Fruit fly (Drosophila melanogaster) whole organism, embryonic: ENCODE results near the gene p23.
A peak's percentile ranks its signal among the peaks of the same experiment; 100 is the strongest.

ENCODE experiments used
- Abd-B ChIP-seq: fragments of 200-800 bp; sonication (Bioruptor generic); optimal IDR thresholded peaks from 2 replicates; lab custom pipeline; 2018; ENCODE audit warnings: missing biosample characterization, mild to moderate bottlenecking, missing genetic modification characterization, moderate library complexity
- Antp ChIP-seq: fragments of 200-800 bp; sonication (Bioruptor generic); optimal IDR thresholded peaks from 3 replicates; lab custom pipeline; 2016; ENCODE audit warnings: missing biosample characterization, missing genetic modification characterization
- BEAF-32 ChIP-seq: fragments of 200-800 bp; sonication (Bioruptor generic); optimal IDR thresholded peaks from 3 replicates; lab custom pipeline; 2017; ENCODE audit warnings: missing biosample characterization, missing genetic modification characterization, mild to moderate bottlenecking, moderate library complexity, missing genetic modification reagents
- Bdp1 ChIP-seq: fragments of 200-800 bp; sonication (Bioruptor generic); optimal IDR thresholded peaks from 3 replicates; lab custom pipeline; 2016; ENCODE audit warnings: missing biosample characterization, missing genetic modification characterization
- CG10321 ChIP-seq: fragments of 200-800 bp; sonication (Bioruptor generic); IDR thresholded peaks from 2 replicates; pipeline ENCODE4 v1.3.6; 2022; ENCODE audit warnings: missing biosample characterization, missing genetic modification characterization
- CG10431 ChIP-seq: fragments of 200-800 bp; sonication (Bioruptor generic); optimal IDR thresholded peaks from 3 replicates; lab custom pipeline; 2018; ENCODE audit warnings: missing biosample characterization, mild to moderate bottlenecking, missing genetic modification characterization
- CG12391 ChIP-seq: fragments of 200-800 bp; sonication (Bioruptor generic); optimal IDR thresholded peaks from 3 replicates; lab custom pipeline; 2018; ENCODE audit warnings: missing biosample characterization, mild to moderate bottlenecking, missing genetic modification characterization, moderate library complexity
- CG12942 ChIP-seq: fragments of 200-800 bp; sonication (Bioruptor generic); optimal IDR thresholded peaks from 3 replicates; lab custom pipeline; 2016; ENCODE audit warnings: missing biosample characterization, missing genetic modification characterization
- CG2116 ChIP-seq: fragments of 200-800 bp; sonication (Bioruptor generic); optimal IDR thresholded peaks from 3 replicates; lab custom pipeline; 2018; ENCODE audit warnings: missing biosample characterization, mild to moderate bottlenecking, missing genetic modification characterization
- CG2875 ChIP-seq: fragments of 200-800 bp; sonication (Bioruptor generic); optimal IDR thresholded peaks from 2 replicates; lab custom pipeline; 2017; ENCODE audit warnings: missing biosample characterization, mild to moderate bottlenecking, missing genetic modification characterization, missing genetic modification reagents
- CG30403 ChIP-seq: fragments of 200-800 bp; sonication (Bioruptor generic); optimal IDR thresholded peaks from 3 replicates; lab custom pipeline; 2016; ENCODE audit warnings: missing biosample characterization, missing genetic modification characterization
- CG5953 ChIP-seq: fragments of 200-800 bp; sonication (Bioruptor generic); IDR thresholded peaks from 2 replicates; pipeline ENCODE4 v1.3.6; 2022; ENCODE audit warnings: missing biosample characterization, missing genetic modification characterization
- CG7987 ChIP-seq: fragments of 200-800 bp; sonication (Bioruptor generic); optimal IDR thresholded peaks from 2 replicates; lab custom pipeline; 2018; ENCODE audit warnings: missing biosample characterization, mild to moderate bottlenecking, missing genetic modification characterization, moderate library complexity
- CrebB ChIP-seq: fragments of 200-800 bp; sonication (Bioruptor generic); optimal IDR thresholded peaks from 3 replicates; lab custom pipeline; 2018; ENCODE audit warnings: missing biosample characterization, mild to moderate bottlenecking, missing genetic modification characterization
- D ChIP-seq, 2 experiments: fragments of 200-800 bp in 1 of 2; fragments of >200 bp in 1 of 2; sonication (Bioruptor generic) in 1 of 2; optimal IDR thresholded peaks; 2 replicates in 1 of 2; 3 replicates in 1 of 2; lab custom pipeline; 2017; ENCODE audit warnings: mild to moderate bottlenecking in 1 of 2, missing biosample characterization in 1 of 2, missing genetic modification characterization in 1 of 2, missing genetic modification reagents in 1 of 2
- Dp ChIP-seq: fragments of 200-800 bp; sonication (Bioruptor generic); optimal IDR thresholded peaks from 2 replicates; lab custom pipeline; 2018; ENCODE audit warnings: missing biosample characterization, mild to moderate bottlenecking, missing genetic modification characterization, moderate library complexity
- Fer2 ChIP-seq: fragments of 200-800 bp; sonication (Bioruptor generic); optimal IDR thresholded peaks from 2 replicates; lab custom pipeline; 2018; ENCODE audit warnings: missing biosample characterization, mild to moderate bottlenecking, missing genetic modification characterization, moderate library complexity
- Fer3 ChIP-seq: fragments of 200-800 bp; sonication (Bioruptor generic); optimal IDR thresholded peaks from 2 replicates; lab custom pipeline; 2018; ENCODE audit warnings: missing biosample characterization, mild to moderate bottlenecking, missing genetic modification characterization, moderate library complexity
- HLH4C ChIP-seq: fragments of 200-800 bp; sonication (Bioruptor generic); IDR thresholded peaks from 3 replicates; pipeline ENCODE4 v1.3.6; 2022; ENCODE audit warnings: missing biosample characterization, missing genetic modification characterization; ENCODE audit not compliant: partially characterized antibody
- Hmx ChIP-seq: fragments of 200-800 bp; sonication (Bioruptor generic); optimal IDR thresholded peaks from 2 replicates; lab custom pipeline; 2016; ENCODE audit warnings: missing biosample characterization, missing genetic modification characterization
- Hsf ChIP-seq: fragments of 200-800 bp; sonication (Bioruptor generic); optimal IDR thresholded peaks from 3 replicates; lab custom pipeline; 2016; ENCODE audit warnings: missing biosample characterization, missing genetic modification characterization
- Med ChIP-seq: fragments of 200-800 bp; sonication (Bioruptor generic); peaks from one replicate; lab custom pipeline; 2016; ENCODE audit warnings: missing biosample characterization, missing genetic modification characterization, mild to moderate bottlenecking, inconsistent platforms, moderate library complexity
- Myb ChIP-seq: fragments of 200-800 bp; sonication (Bioruptor generic); optimal IDR thresholded peaks from 2 replicates; lab custom pipeline; 2016; ENCODE audit warnings: missing biosample characterization, missing genetic modification characterization
- Opbp ChIP-seq: fragments of 200-800 bp; sonication (Bioruptor generic); IDR thresholded peaks from 3 replicates; pipeline ENCODE4 v1.3.6; 2022; ENCODE audit warnings: missing biosample characterization, missing genetic modification characterization; ENCODE audit not compliant: partially characterized antibody
- Pdp1 ChIP-seq, 2 experiments: fragments of 200-800 bp; sonication (Bioruptor generic); optimal IDR thresholded peaks; 3 replicates each; lab custom pipeline; 2016; ENCODE audit warnings: missing biosample characterization in 2 of 2, missing genetic modification characterization in 2 of 2, mild to moderate bottlenecking in 1 of 2, moderate library complexity in 1 of 2
- Rfx ChIP-seq: fragments of 200-800 bp; sonication (Bioruptor generic); IDR thresholded peaks from 2 replicates; pipeline ENCODE4 v1.3.6; 2022; ENCODE audit warnings: missing biosample characterization, missing genetic modification characterization
- Trl ChIP-seq, 3 experiments: fragments of >200 bp in 2 of 3; fragments of 200-800 bp in 1 of 3; sonication (Bioruptor generic) in 1 of 3; optimal IDR thresholded peaks; 2 replicates in 1 of 3; 3 replicates in 2 of 3; lab custom pipeline; 2016 to 2017; ENCODE audit warnings: missing biosample characterization in 1 of 3, missing genetic modification characterization in 1 of 3
- YL-1 ChIP-seq: fragments of 200-800 bp; sonication (Bioruptor generic); optimal IDR thresholded peaks from 3 replicates; lab custom pipeline; 2017; ENCODE audit warnings: missing biosample characterization, mild to moderate bottlenecking, missing genetic modification characterization
- bcd ChIP-seq: fragments of 200-800 bp; sonication (Bioruptor generic); optimal IDR thresholded peaks from 2 replicates; lab custom pipeline; 2017; ENCODE audit warnings: missing biosample characterization, mild to moderate bottlenecking, missing genetic modification characterization
- chinmo ChIP-seq: fragments of 200-800 bp; sonication (Bioruptor generic); IDR thresholded peaks from 4 replicates; pipeline ENCODE4 v1.3.6; 2022; ENCODE audit warnings: missing biosample characterization, missing genetic modification characterization; ENCODE audit not compliant: partially characterized antibody
- corto ChIP-seq: fragments of 200-800 bp; sonication (Bioruptor generic); optimal IDR thresholded peaks from 2 replicates; lab custom pipeline; 2016; ENCODE audit warnings: missing biosample characterization, mild to moderate bottlenecking, missing genetic modification characterization, moderate library complexity
- croc ChIP-seq: fragments of 200-800 bp; sonication (Bioruptor generic); conservative IDR thresholded peaks from 3 replicates; pipeline ENCODE4 v1.3.6; 2022; ENCODE audit warnings: missing biosample characterization, missing genetic modification characterization
- ewg ChIP-seq: fragments of 200-800 bp; sonication (Bioruptor generic); optimal IDR thresholded peaks from 3 replicates; lab custom pipeline; 2017; ENCODE audit warnings: mild to moderate bottlenecking, missing biosample characterization, missing genetic modification reagents, missing genetic modification characterization
- gcm2 ChIP-seq: fragments of 200-800 bp; sonication (Bioruptor generic); optimal IDR thresholded peaks from 2 replicates; lab custom pipeline; 2016; ENCODE audit warnings: missing biosample characterization, missing genetic modification characterization
- ind ChIP-seq: fragments of 200-800 bp; sonication (Bioruptor generic); optimal IDR thresholded peaks from 3 replicates; lab custom pipeline; 2016; ENCODE audit warnings: missing biosample characterization, missing genetic modification characterization
- insv ChIP-seq, 2 experiments: fragments of 200-800 bp; sonication (Bioruptor generic); optimal IDR thresholded peaks; 3 replicates each; lab custom pipeline; 2016 to 2018; ENCODE audit warnings: missing biosample characterization in 2 of 2, missing genetic modification characterization in 2 of 2
- lola ChIP-seq, 3 experiments: fragments of >200 bp in 2 of 3; fragments of 200-800 bp in 1 of 3; sonication (Bioruptor generic) in 1 of 3; optimal IDR thresholded peaks; 2 replicates each; lab custom pipeline; 2017 to 2019; ENCODE audit warnings: missing biosample characterization in 3 of 3, missing genetic modification characterization in 3 of 3, mild to moderate bottlenecking in 1 of 3, moderate library complexity in 1 of 3
- nmo ChIP-seq: fragments of 200-800 bp; sonication (Bioruptor generic); optimal IDR thresholded peaks from 2 replicates; lab custom pipeline; 2018; ENCODE audit warnings: missing biosample characterization, mild to moderate bottlenecking, missing genetic modification characterization, moderate library complexity
- p53 ChIP-seq: fragments of 200-800 bp; sonication (Bioruptor generic); optimal IDR thresholded peaks from 2 replicates; lab custom pipeline; 2016; ENCODE audit warnings: missing biosample characterization, missing genetic modification characterization
- sim ChIP-seq: fragments of 200-800 bp; sonication (Bioruptor generic); IDR thresholded peaks from 2 replicates; pipeline ENCODE4 v1.3.6; 2022; ENCODE audit warnings: missing biosample characterization, missing genetic modification characterization
- slou ChIP-seq: fragments of 200-800 bp; sonication (Bioruptor generic); optimal IDR thresholded peaks from 3 replicates; lab custom pipeline; 2016; ENCODE audit warnings: missing biosample characterization, missing genetic modification characterization
- sqz ChIP-seq: fragments of 200-800 bp; sonication (Bioruptor generic); optimal IDR thresholded peaks from 3 replicates; lab custom pipeline; 2018; ENCODE audit warnings: missing biosample characterization, mild to moderate bottlenecking, missing genetic modification characterization
- tll ChIP-seq, 2 experiments: fragments of 200-800 bp in 1 of 2; fragments of >200 bp in 1 of 2; sonication (Bioruptor generic) in 1 of 2; optimal IDR thresholded peaks; 2 replicates each; lab custom pipeline; 2017 to 2019; ENCODE audit warnings: missing biosample characterization in 2 of 2, missing genetic modification characterization in 2 of 2, mild to moderate bottlenecking in 1 of 2, moderate library complexity in 1 of 2
- tna ChIP-seq: fragments of 200-800 bp; sonication (Bioruptor generic); IDR thresholded peaks from 2 replicates; pipeline ENCODE4 v1.3.6; 2022; ENCODE audit warnings: missing biosample characterization, missing genetic modification characterization; ENCODE audit not compliant: partially characterized antibody
- toy ChIP-seq: fragments of 200-800 bp; sonication (Bioruptor generic); IDR thresholded peaks from 2 replicates; pipeline ENCODE4 v1.3.6; 2022; ENCODE audit warnings: missing biosample characterization, missing genetic modification characterization
- zen2 ChIP-seq: fragments of 200-800 bp; sonication (Bioruptor generic); IDR thresholded peaks from 3 replicates; pipeline ENCODE4 v1.3.6; 2022; ENCODE audit warnings: missing biosample characterization, missing genetic modification characterization; ENCODE audit not compliant: partially characterized antibody
- zfh2 ChIP-seq: fragments of 200-800 bp; sonication (Bioruptor generic); optimal IDR thresholded peaks from 2 replicates; lab custom pipeline; 2016; ENCODE audit warnings: missing biosample characterization, missing genetic modification characterization

p23 gene

DNA sequence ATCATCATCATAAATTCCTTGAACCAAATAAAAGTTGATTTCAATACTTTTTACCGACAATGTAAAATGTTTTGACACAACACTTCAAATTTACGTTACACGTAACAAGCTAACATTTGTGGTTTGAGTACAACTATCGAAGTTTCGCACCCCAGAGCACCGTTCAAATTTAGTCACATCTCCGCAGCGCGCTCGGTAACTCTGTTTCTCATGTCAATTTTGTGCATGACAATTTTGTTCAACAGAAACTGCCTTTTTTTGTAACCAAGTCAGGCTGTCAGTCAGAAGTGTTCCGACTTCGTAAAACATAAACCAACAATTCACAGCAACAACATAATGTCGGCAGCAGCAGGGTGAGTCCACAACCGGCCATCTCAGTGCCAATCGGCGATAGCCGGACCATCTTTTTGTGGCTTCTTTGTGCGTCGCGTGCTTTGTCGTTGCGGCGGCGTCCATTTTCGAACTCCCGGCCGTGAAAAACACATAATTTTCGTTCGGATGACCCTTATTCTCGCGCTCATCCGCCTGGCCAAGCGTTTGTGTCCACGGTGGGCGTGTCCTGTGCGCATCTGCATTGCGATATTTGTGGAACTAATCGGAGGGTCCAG, at the start of gene p23 (continued):
- TF ChIP-seq Antp (GFP tag; lab: Kevin White, UChicago) = no peak
- peak; percentile 61; the same call in 2 of the 3 replicates for TF ChIP-seq Opbp (GFP tag; lab: Robert Waterston, UW)
- TF ChIP-seq tna (GFP tag; lab: Robert Waterston, UW) = peak; percentile 9; the same call in 1 of the 2 replicates
- TF ChIP-seq CrebB (tag; lab: Kevin White, UChicago) = no peak
- peak; percentile 83 for TF ChIP-seq Med (GFP tag; lab: Kevin White, UChicago)
- peak; percentile 15 for TF ChIP-seq Bdp1 (GFP tag; lab: Kevin White, UChicago)
- TF ChIP-seq CG2116 (GFP tag; lab: Kevin White, UChicago) = peak; percentile 1
- no peak for TF ChIP-seq CG10431 (GFP tag; lab: Kevin White, UChicago)
- TF ChIP-seq sim (GFP tag; lab: Robert Waterston, UW) = no peak
- TF ChIP-seq CG12391 (tag; lab: Kevin White, UChicago) = peak; percentile 30
- no peak for TF ChIP-seq Fer2 (tag; lab: Kevin White, UChicago)
- TF ChIP-seq CG30403 (GFP tag; lab: Kevin White, UChicago) = no peak
- peak; percentile 84 for TF ChIP-seq YL-1 (GFP tag; lab: Kevin White, UChicago)
- TF ChIP-seq CG2875 = no peak
- no peak for TF ChIP-seq Fer3 (tag; lab: Kevin White, UChicago)
- peak in 1 of 2 experiments; percentile 86 for TF ChIP-seq Pdp1 (GFP tag; optimal IDR thresholded peaks at IDR 0.05; lab: Kevin White, UChicago)
- TF ChIP-seq sqz = no peak
- TF ChIP-seq CG7987 (GFP tag; lab: Kevin White, UChicago) = peak; percentile 3
- TF ChIP-seq zfh2 (GFP tag; lab: Kevin White, UChicago) = no peak
- peak; percentile 9 for TF ChIP-seq Hsf
- TF ChIP-seq Rfx (GFP tag; lab: Robert Waterston, UW) = peak; percentile 63
- no peak for TF ChIP-seq corto
- TF ChIP-seq BEAF-32 = peak; percentile 57
- peak; percentile 21 for TF ChIP-seq D (optimal IDR thresholded peaks at IDR 0.05; lab: Kevin White, UChicago)
- TF ChIP-seq D (GFP tag; optimal IDR thresholded peaks at IDR 0.05; lab: Kevin White, UChicago) = no peak
- TF ChIP-seq lola (GFP tag; optimal IDR thresholded peaks at IDR 0.05; lab: Kevin White, UChicago) = no peak
- no peak for TF ChIP-seq slou (GFP tag; lab: Kevin White, UChicago)
- TF ChIP-seq Myb (GFP tag; lab: Kevin White, UChicago) = peak; percentile 81
- no peak for TF ChIP-seq CG10321 (GFP tag; lab: Robert Waterston, UW)
- no peak for TF ChIP-seq ind (GFP tag; lab: Kevin White, UChicago)
- TF ChIP-seq ewg (GFP tag; lab: Kevin White, UChicago) = peak; percentile 41
- TF ChIP-seq croc (GFP tag; lab: Robert Waterston, UW) = no peak
- 0 out of 3 replicates have a peak, but pooled peaks have one; percentile 17 for TF ChIP-seq HLH4C (GFP tag; lab: Robert Waterston, UW)
- TF ChIP-seq CG5953 (GFP tag; lab: Robert Waterston, UW) = no peak
- no peak for TF ChIP-seq Trl (optimal IDR thresholded peaks at IDR 0.05; lab: Kevin White, UChicago)
- no peak for TF ChIP-seq Trl (GFP tag; optimal IDR thresholded peaks at IDR 0.05; lab: Kevin White, UChicago)
- no peak for TF ChIP-seq Abd-B
- no peak for TF ChIP-seq bcd (GFP tag; lab: Kevin White, UChicago)
- TF ChIP-seq zen2 (GFP tag; lab: Robert Waterston, UW) = no peak
- no peak for TF ChIP-seq Hmx
- TF ChIP-seq gcm2 (GFP tag; lab: Kevin White, UChicago) = peak; percentile 30
- TF ChIP-seq toy = no peak
- TF ChIP-seq p53 (GFP tag; lab: Kevin White, UChicago) = peak; percentile 69
- TF ChIP-seq CG12942 (GFP tag; lab: Kevin White, UChicago) = no peak
- TF ChIP-seq insv (GFP tag; optimal IDR thresholded peaks at IDR 0.05; lab: Kevin White, UChicago) = peak in 1 of 2 experiments; percentile 29
- TF ChIP-seq chinmo (GFP tag; lab: Robert Waterston, UW) = peak; percentile 83; the same call in 1 of the 4 replicates
- peak; percentile 51 for TF ChIP-seq Dp (GFP tag; lab: Kevin White, UChicago)
- TF ChIP-seq nmo (GFP tag; lab: Kevin White, UChicago) = peak; percentile 49
- peak in 1 of 2 experiments; percentile 57 for TF ChIP-seq tll (GFP tag; optimal IDR thresholded peaks at IDR 0.05; lab: Kevin White, UChicago)
